Fruit fly (Drosophila melanogaster) whole organism, prepupa: ENCODE measurements around the gene FRG1.

ENCODE experiments used
- Blimp-1 ChIP-seq: fragments of 200-800 bp; sonication (Bioruptor generic); optimal IDR thresholded peaks from 3 replicates; lab custom pipeline; 2017; ENCODE audit warnings: missing biosample characterization, missing genetic modification characterization, mild to moderate bottlenecking, moderate library complexity, missing genetic modification reagents
- CG11762 ChIP-seq: fragments of 200-800 bp; sonication (Bioruptor generic); optimal IDR thresholded peaks from 3 replicates; lab custom pipeline; 2016; ENCODE audit warnings: missing biosample characterization, missing genetic modification characterization; ENCODE audit not compliant: insufficient read depth
- CG11902 ChIP-seq: fragments of 200-800 bp; sonication (Bioruptor generic); optimal IDR thresholded peaks from 3 replicates; lab custom pipeline; 2016; ENCODE audit warnings: missing biosample characterization, missing genetic modification characterization
- CG15336 ChIP-seq: fragments of 200-800 bp; sonication (Bioruptor generic); IDR thresholded peaks from 2 replicates; pipeline ENCODE4 v1.3.6; 2022; ENCODE audit warnings: missing biosample characterization, missing genetic modification characterization
- CG1621 ChIP-seq: fragments of 200-800 bp; sonication (Bioruptor generic); optimal IDR thresholded peaks from 3 replicates; lab custom pipeline; 2018; ENCODE audit warnings: missing biosample characterization, mild to moderate bottlenecking, missing genetic modification characterization
- CG16779 ChIP-seq: fragments of 200-800 bp; sonication (Bioruptor generic); optimal IDR thresholded peaks from 3 replicates; lab custom pipeline; 2017; ENCODE audit warnings: missing biosample characterization, mild to moderate bottlenecking, missing genetic modification characterization
- CG3032 ChIP-seq: fragments of 200-800 bp; optimal IDR thresholded peaks from 2 replicates; lab custom pipeline; 2019; ENCODE audit warnings: missing biosample characterization, mild to moderate bottlenecking, missing genetic modification characterization, moderate library complexity
- CG31627 ChIP-seq: fragments of 200-800 bp; sonication (Bioruptor generic); optimal IDR thresholded peaks from 3 replicates; lab custom pipeline; 2016; ENCODE audit warnings: missing biosample characterization, missing genetic modification characterization
- CG32006 ChIP-seq: fragments of 200-800 bp; sonication (Bioruptor generic); optimal IDR thresholded peaks from 3 replicates; lab custom pipeline; 2017; ENCODE audit warnings: missing biosample characterization, mild to moderate bottlenecking, missing genetic modification characterization
- CG34406 ChIP-seq: fragments of 200-800 bp; sonication (Bioruptor generic); optimal IDR thresholded peaks from 3 replicates; lab custom pipeline; 2016; ENCODE audit warnings: missing biosample characterization, missing genetic modification characterization
- CG3919 ChIP-seq: fragments of 200-800 bp; sonication (Bioruptor generic); optimal IDR thresholded peaks from 3 replicates; lab custom pipeline; 2016; ENCODE audit warnings: missing biosample characterization, missing genetic modification characterization
- CG6163 ChIP-seq: fragments of 200-800 bp; sonication (Bioruptor generic); IDR thresholded peaks from 3 replicates; pipeline ENCODE4 v1.3.6; 2022; ENCODE audit warnings: missing biosample characterization, missing genetic modification characterization
- CG6808 ChIP-seq: fragments of 200-800 bp; sonication (Bioruptor generic); optimal IDR thresholded peaks from 3 replicates; lab custom pipeline; 2017; ENCODE audit warnings: missing biosample characterization, missing genetic modification characterization, mild to moderate bottlenecking, moderate library complexity, missing genetic modification reagents
- CG6854 ChIP-seq: fragments of 200-800 bp; sonication (Bioruptor generic); optimal IDR thresholded peaks from 2 replicates; lab custom pipeline; 2017; ENCODE audit warnings: missing biosample characterization, mild to moderate bottlenecking, missing genetic modification characterization
- CG7368 ChIP-seq: fragments of 200-800 bp; sonication (Bioruptor generic); optimal IDR thresholded peaks from 3 replicates; lab custom pipeline; 2016; ENCODE audit warnings: missing biosample characterization, missing genetic modification characterization
- CG8119 ChIP-seq: fragments of 200-800 bp; sonication (Bioruptor generic); IDR thresholded peaks from 3 replicates; pipeline ENCODE4 v1.3.6; 2022; ENCODE audit warnings: missing biosample characterization, missing genetic modification characterization
- CG8319 ChIP-seq: fragments of 200-800 bp; sonication (Bioruptor generic); optimal IDR thresholded peaks from 3 replicates; lab custom pipeline; 2016; ENCODE audit warnings: missing biosample characterization, missing genetic modification characterization
- CG8632 ChIP-seq: fragments of 200-800 bp; sonication (Bioruptor generic); optimal IDR thresholded peaks from 3 replicates; lab custom pipeline; 2016; ENCODE audit warnings: missing biosample characterization, missing genetic modification characterization
- CG9139 ChIP-seq: fragments of 200-800 bp; sonication (Bioruptor generic); optimal IDR thresholded peaks from 3 replicates; lab custom pipeline; 2017; ENCODE audit warnings: missing biosample characterization, mild to moderate bottlenecking, missing genetic modification characterization
- Eip75B ChIP-seq: fragments of 200-800 bp; sonication (Bioruptor generic); optimal IDR thresholded peaks from 3 replicates; lab custom pipeline; 2016; ENCODE audit warnings: missing biosample characterization, missing genetic modification characterization
- Eip78C ChIP-seq: fragments of 200-800 bp; sonication (Bioruptor generic); peaks from one replicate; lab custom pipeline; 2016; ENCODE audit warnings: missing biosample characterization, missing genetic modification characterization
- Eip93F ChIP-seq: fragments of 200-800 bp; sonication (Bioruptor generic); optimal IDR thresholded peaks from 2 replicates; lab custom pipeline; 2016; ENCODE audit warnings: missing biosample characterization, mild to moderate bottlenecking, missing genetic modification characterization
- Ets21C ChIP-seq: fragments of 200-800 bp; sonication (Bioruptor generic); optimal IDR thresholded peaks from 3 replicates; lab custom pipeline; 2016; ENCODE audit warnings: missing biosample characterization, missing genetic modification characterization
- Gug ChIP-seq: fragments of 200-800 bp; sonication (Bioruptor generic); IDR thresholded peaks from 2 replicates; pipeline ENCODE4 v1.3.6; 2022; ENCODE audit warnings: missing biosample characterization, missing genetic modification characterization
- Hr38 ChIP-seq: sonication (Bioruptor generic); optimal IDR thresholded peaks from 2 replicates; lab custom pipeline; 2016; ENCODE audit warnings: missing biosample characterization, missing genetic modification characterization
- Hr4 ChIP-seq: fragments of 200-800 bp; sonication (Bioruptor generic); optimal IDR thresholded peaks from 3 replicates; lab custom pipeline; 2016; ENCODE audit warnings: missing biosample characterization, missing genetic modification characterization
- Lpt ChIP-seq: fragments of 200-800 bp; sonication (Bioruptor generic); optimal IDR thresholded peaks from 3 replicates; lab custom pipeline; 2016; ENCODE audit warnings: missing biosample characterization, missing genetic modification characterization
- Met ChIP-seq: fragments of 200-800 bp; sonication (Bioruptor generic); optimal IDR thresholded peaks from 3 replicates; lab custom pipeline; 2016; ENCODE audit warnings: missing biosample characterization, missing genetic modification characterization
- OdsH ChIP-seq: fragments of 200-800 bp; sonication (Bioruptor generic); optimal IDR thresholded peaks from 3 replicates; lab custom pipeline; 2016; ENCODE audit warnings: missing biosample characterization, missing genetic modification characterization
- Smox ChIP-seq: fragments of 200-800 bp; sonication (Bioruptor generic); optimal IDR thresholded peaks from 3 replicates; lab custom pipeline; 2016; ENCODE audit warnings: missing biosample characterization, missing genetic modification characterization
- Sox102F ChIP-seq: fragments of 200-800 bp; sonication (Bioruptor generic); optimal IDR thresholded peaks from 2 replicates; lab custom pipeline; 2016; ENCODE audit warnings: missing biosample characterization, mild to moderate bottlenecking, missing genetic modification characterization
- Sox14 ChIP-seq: fragments of 200-800 bp; sonication (Bioruptor generic); optimal IDR thresholded peaks from 3 replicates; lab custom pipeline; 2016; ENCODE audit warnings: missing biosample characterization, missing genetic modification characterization
- Sox15 ChIP-seq: fragments of 200-800 bp; sonication (Bioruptor generic); optimal IDR thresholded peaks from 3 replicates; lab custom pipeline; 2016; ENCODE audit warnings: missing biosample characterization, missing genetic modification characterization
- achi ChIP-seq: fragments of 200-800 bp; sonication (Bioruptor generic); optimal IDR thresholded peaks from 3 replicates; lab custom pipeline; 2016; ENCODE audit warnings: missing biosample characterization, missing genetic modification characterization
- cyc ChIP-seq: fragments of 200-800 bp; sonication (Bioruptor generic); optimal IDR thresholded peaks from 3 replicates; lab custom pipeline; 2016; ENCODE audit warnings: missing biosample characterization, missing genetic modification characterization
- dac ChIP-seq: fragments of 200-800 bp; sonication (Bioruptor generic); optimal IDR thresholded peaks from 2 replicates; lab custom pipeline; 2017; ENCODE audit warnings: missing biosample characterization, mild to moderate bottlenecking, missing genetic modification characterization
- dsx ChIP-seq: fragments of 200-800 bp; optimal IDR thresholded peaks from 3 replicates; lab custom pipeline; 2019; ENCODE audit warnings: missing biosample characterization, mild to moderate bottlenecking, missing genetic modification characterization, moderate library complexity; ENCODE audit not compliant: poor library complexity, severe bottlenecking
- eg ChIP-seq: fragments of 200-800 bp; sonication (Bioruptor generic); IDR thresholded peaks from 3 replicates; pipeline ENCODE4 v1.3.6; 2022; ENCODE audit warnings: missing biosample characterization, missing genetic modification characterization
- esn ChIP-seq: fragments of 200-800 bp; sonication (Bioruptor generic); optimal IDR thresholded peaks from 2 replicates; lab custom pipeline; 2016; ENCODE audit warnings: missing biosample characterization, mild to moderate bottlenecking, missing genetic modification characterization, moderate library complexity
- fd59A ChIP-seq: fragments of 200-800 bp; sonication (Bioruptor generic); optimal IDR thresholded peaks from 2 replicates; lab custom pipeline; 2017; ENCODE audit warnings: missing biosample characterization, mild to moderate bottlenecking, missing genetic modification characterization, missing genetic modification reagents
- fd85E ChIP-seq: fragments of 200-800 bp; sonication (Bioruptor generic); optimal IDR thresholded peaks from 3 replicates; lab custom pipeline; 2016; ENCODE audit warnings: missing biosample characterization, missing genetic modification characterization
- fkh ChIP-seq: fragments of 200-800 bp; sonication (Bioruptor generic); optimal IDR thresholded peaks from 3 replicates; lab custom pipeline; 2017; ENCODE audit warnings: missing biosample characterization, mild to moderate bottlenecking, missing genetic modification characterization, moderate library complexity
- net ChIP-seq: fragments of 200-800 bp; sonication (Bioruptor generic); optimal IDR thresholded peaks from 3 replicates; lab custom pipeline; 2016; ENCODE audit warnings: missing biosample characterization, missing genetic modification characterization
- pdm3 ChIP-seq: fragments of 200-800 bp; sonication (Bioruptor generic); optimal IDR thresholded peaks from 3 replicates; lab custom pipeline; 2016; ENCODE audit warnings: missing biosample characterization, missing genetic modification characterization
- salr ChIP-seq, 2 experiments: fragments of 200-800 bp; sonication (Bioruptor generic); optimal IDR thresholded peaks; 3 replicates each; lab custom pipeline; 2016 to 2018; ENCODE audit warnings: missing biosample characterization in 2 of 2, missing genetic modification characterization in 2 of 2, mild to moderate bottlenecking in 1 of 2
- ss ChIP-seq, 2 experiments: fragments of 200-800 bp; sonication (Bioruptor generic); optimal IDR thresholded peaks; 2 replicates in 1 of 2; 3 replicates in 1 of 2; lab custom pipeline; 2017 to 2018; ENCODE audit warnings: mild to moderate bottlenecking in 2 of 2, missing biosample characterization in 2 of 2, missing genetic modification characterization in 2 of 2, moderate library complexity in 1 of 2
- svp ChIP-seq: fragments of 200-800 bp; sonication (Bioruptor generic); peaks from one replicate; lab custom pipeline; 2016; ENCODE audit warnings: missing biosample characterization, missing genetic modification characterization
- topi ChIP-seq: fragments of 200-800 bp; sonication (Bioruptor generic); optimal IDR thresholded peaks from 3 replicates; lab custom pipeline; 2016; ENCODE audit warnings: missing biosample characterization, missing genetic modification characterization
- vri ChIP-seq: fragments of 200-800 bp; sonication (Bioruptor generic); optimal IDR thresholded peaks from 3 replicates; lab custom pipeline; 2016; ENCODE audit warnings: missing biosample characterization, mild to moderate bottlenecking, missing genetic modification characterization

The FRG1 gene

dm6 chr3L:20317751-20318150, 21.0 kb upstream of the FRG1 start:
- TF ChIP-seq svp (GFP tag; lab: Kevin White, UChicago) (peak; percentile 69), CG31627 (GFP tag; lab: Kevin White, UChicago) (no peak)

DNA sequence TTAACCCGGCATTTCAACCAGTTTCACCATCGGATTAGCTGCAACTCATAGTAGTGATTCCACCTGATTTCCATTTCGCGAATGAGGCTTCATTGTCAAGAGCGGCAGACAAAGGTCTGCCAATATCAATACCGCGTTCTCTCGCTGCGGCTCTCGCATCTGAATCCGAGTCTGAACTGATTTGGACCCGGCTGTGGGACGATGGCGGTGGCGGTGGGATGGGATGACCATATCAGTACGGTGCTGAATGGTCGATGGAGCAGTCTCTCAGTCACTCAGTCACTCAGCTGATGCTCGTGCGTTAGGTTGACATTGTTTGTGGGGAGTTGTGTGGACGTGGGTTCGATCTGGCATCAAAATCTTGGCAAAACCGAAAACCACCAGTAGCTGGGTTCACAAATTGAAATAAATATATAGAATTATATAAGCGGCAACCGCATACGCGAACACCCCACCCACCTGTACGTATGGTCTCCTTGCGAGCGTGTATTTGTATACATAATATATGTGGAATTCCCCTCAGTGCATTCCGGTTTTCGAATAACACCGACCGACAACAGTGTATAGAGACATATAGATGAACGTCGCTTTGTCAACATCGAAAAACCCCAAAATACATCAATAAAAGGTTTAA, 20.3 kb upstream of the FRG1 start, which contains the start of gene Spn77Ba:
Gene Spn77Ba (plus strand): TSS at position 235 of the 634 bp plus-strand sequence.
- TF ChIP-seq svp (GFP tag; lab: Kevin White, UChicago) (peak; percentile 89), CG11762 (GFP tag; lab: Kevin White, UChicago) (no peak), fd85E (GFP tag; lab: Kevin White, UChicago) (no peak), CG1621 (tag; lab: Kevin White, UChicago) (peak; percentile 53), CG6163 (GFP tag; lab: Robert Waterston, UW) (peak; percentile 68; the same call in 2 of the 3 replicates), CG11902 (GFP tag; lab: Kevin White, UChicago) (no peak), Lpt (GFP tag; lab: Kevin White, UChicago) (peak; percentile 8), pdm3 (no peak), achi (GFP tag; lab: Kevin White, UChicago) (peak; percentile 20), Hr38 (no peak), Met (GFP tag; lab: Kevin White, UChicago) (peak; percentile 13), vri (GFP tag; lab: Kevin White, UChicago) (peak; percentile 77), CG15336 (GFP tag; lab: Robert Waterston, UW) (no peak), CG16779 (tag; lab: Kevin White, UChicago) (no peak), topi (GFP tag; lab: Kevin White, UChicago) (no peak), CG9139 (peak; percentile 49), CG34406 (GFP tag; lab: Kevin White, UChicago) (no peak), eg (no peak; the same call in 2 of the 3 replicates), CG8632 (peak; percentile 11), Eip78C (GFP tag; lab: Kevin White, UChicago) (peak; percentile 78), esn (GFP tag; lab: Kevin White, UChicago) (no peak), CG8119 (GFP tag; lab: Robert Waterston, UW) (no peak), Sox14 (GFP tag; lab: Kevin White, UChicago) (peak; percentile 42), Eip75B (peak; percentile 27), dsx (GFP tag; lab: Kevin White, UChicago) (peak; percentile 57), Blimp-1 (GFP tag; lab: Kevin White, UChicago) (no peak), Smox (GFP tag; lab: Kevin White, UChicago) (no peak), Eip93F (no peak), CG6808 (peak; percentile 44), ss (GFP tag; optimal IDR thresholded peaks at IDR 0.05; lab: Kevin White, UChicago) (peak; percentile 62 to 71), fd59A (no peak), dac (GFP tag; lab: Kevin White, UChicago) (no peak), Sox15 (GFP tag; lab: Kevin White, UChicago) (no peak), cyc (GFP tag; lab: Kevin White, UChicago) (no peak), CG7368 (GFP tag; lab: Kevin White, UChicago) (peak; percentile 42), Gug (no peak), Ets21C (GFP tag; lab: Kevin White, UChicago) (no peak), fkh (GFP tag; lab: Kevin White, UChicago) (no peak), CG6854 (peak; percentile 58), CG3032 (tag; lab: Kevin White, UChicago) (no peak), salr (GFP tag; optimal IDR thresholded peaks at IDR 0.05; lab: Kevin White, UChicago) (no peak), CG3919 (GFP tag; lab: Kevin White, UChicago) (peak; percentile 58), CG8319 (no peak), net (GFP tag; lab: Kevin White, UChicago) (peak; percentile 57), Sox102F (peak; percentile 23), CG32006 (no peak), Hr4 (GFP tag; lab: Kevin White, UChicago) (no peak), OdsH (GFP tag; lab: Kevin White, UChicago) (no peak)
